Fruit fly (Drosophila melanogaster): ENCODE data around the gene CG9121.

DNA sequence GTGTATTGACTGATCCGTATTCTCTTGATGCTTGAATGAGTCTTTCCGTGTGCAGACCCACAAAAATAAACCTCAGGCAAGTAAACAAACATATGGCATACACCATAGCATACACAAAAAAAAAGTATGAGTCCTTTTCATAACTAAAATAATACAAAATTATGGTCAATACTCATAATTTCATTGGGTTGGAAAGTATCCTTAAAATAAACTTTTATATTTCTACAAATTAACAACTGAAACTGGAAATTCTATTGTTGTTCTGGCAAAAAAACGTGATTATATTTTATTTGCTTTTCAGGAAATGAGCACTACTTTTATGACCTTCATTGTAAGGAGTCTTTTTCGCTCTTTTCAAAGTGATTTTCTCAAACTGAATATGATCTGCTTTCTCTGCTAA is 8.8 kb downstream of the CG9121 start:
- no peak for TF ChIP-seq h (optimal IDR thresholded peaks at IDR 0.05)
- TF ChIP-seq psq (optimal IDR thresholded peaks at IDR 0.05): no peak
- no peak for TF ChIP-seq Myc (optimal IDR thresholded peaks at IDR 0.05)
- no peak for TF ChIP-seq ttk (optimal IDR thresholded peaks at IDR 0.05)
- TF ChIP-seq Sin3A (optimal IDR thresholded peaks at IDR 0.05): no peak
- no peak for TF ChIP-seq insv (optimal IDR thresholded peaks at IDR 0.05)
